Fruit fly (Drosophila melanogaster) whole organism, embryonic: ENCODE results near the gene CG34138.

Experiments used
- Blimp-1 ChIP-seq: fragments of 200-800 bp; sonication (Bioruptor generic); optimal IDR thresholded peaks from 3 replicates; lab custom pipeline; 2018; ENCODE audit warnings: missing biosample characterization, missing genetic modification characterization, mild to moderate bottlenecking, moderate library complexity, missing genetic modification reagents
- CG10431 ChIP-seq: fragments of 200-800 bp; sonication (Bioruptor generic); optimal IDR thresholded peaks from 3 replicates; lab custom pipeline; 2018; ENCODE audit warnings: missing biosample characterization, mild to moderate bottlenecking, missing genetic modification characterization
- CG10543 ChIP-seq: fragments of 200-800 bp; sonication (Bioruptor generic); optimal IDR thresholded peaks from 3 replicates; lab custom pipeline; 2017; ENCODE audit warnings: missing biosample characterization, mild to moderate bottlenecking, missing genetic modification characterization, moderate library complexity
- CG10959 ChIP-seq: fragments of 200-800 bp; sonication (Bioruptor generic); IDR thresholded peaks from 2 replicates; pipeline ENCODE4 v1.3.6; 2022; ENCODE audit warnings: missing biosample characterization, missing genetic modification characterization
- CG11504 ChIP-seq: fragments of 200-800 bp; sonication (Bioruptor generic); optimal IDR thresholded peaks from 3 replicates; lab custom pipeline; 2019; ENCODE audit warnings: missing biosample characterization, mild to moderate bottlenecking, missing genetic modification characterization, moderate library complexity
- CG15479 ChIP-seq: fragments of 200-800 bp; sonication (Bioruptor generic); optimal IDR thresholded peaks from 3 replicates; lab custom pipeline; 2019; ENCODE audit warnings: missing biosample characterization, mild to moderate bottlenecking, missing genetic modification characterization, moderate library complexity
- CG1602 ChIP-seq: fragments of 200-800 bp; sonication (Bioruptor generic); optimal IDR thresholded peaks from 3 replicates; lab custom pipeline; 2016; ENCODE audit warnings: missing biosample characterization, missing genetic modification characterization
- CG17829 ChIP-seq: fragments of 200-800 bp; optimal IDR thresholded peaks from 2 replicates; lab custom pipeline; 2019; ENCODE audit warnings: missing biosample characterization, mild to moderate bottlenecking, missing genetic modification characterization, moderate library complexity
- CG17912 ChIP-seq: fragments of 200-800 bp; sonication (Bioruptor generic); optimal IDR thresholded peaks from 2 replicates; lab custom pipeline; 2018; ENCODE audit warnings: missing biosample characterization, mild to moderate bottlenecking, missing genetic modification characterization
- CG1832 ChIP-seq: fragments of 200-800 bp; sonication (Bioruptor generic); optimal IDR thresholded peaks from 2 replicates; lab custom pipeline; 2017; ENCODE audit warnings: missing biosample characterization, mild to moderate bottlenecking, missing genetic modification characterization, inconsistent platforms
- CG18619 ChIP-seq: fragments of 200-800 bp; sonication (Bioruptor generic); optimal IDR thresholded peaks from 3 replicates; lab custom pipeline; 2017; ENCODE audit warnings: missing biosample characterization, mild to moderate bottlenecking, missing genetic modification characterization
- CG2116 ChIP-seq: fragments of 200-800 bp; sonication (Bioruptor generic); optimal IDR thresholded peaks from 3 replicates; lab custom pipeline; 2018; ENCODE audit warnings: missing biosample characterization, mild to moderate bottlenecking, missing genetic modification characterization
- CG2875 ChIP-seq: fragments of 200-800 bp; sonication (Bioruptor generic); optimal IDR thresholded peaks from 2 replicates; lab custom pipeline; 2017; ENCODE audit warnings: missing biosample characterization, mild to moderate bottlenecking, missing genetic modification characterization, missing genetic modification reagents
- CG33557 ChIP-seq: fragments of 200-800 bp; sonication (Bioruptor generic); optimal IDR thresholded peaks from 2 replicates; lab custom pipeline; 2019; ENCODE audit warnings: missing biosample characterization, mild to moderate bottlenecking, missing genetic modification characterization, moderate library complexity
- CG43689 ChIP-seq: fragments of 200-800 bp; sonication (Bioruptor generic); IDR thresholded peaks from 2 replicates; pipeline ENCODE4 v1.3.6; 2022; ENCODE audit warnings: missing biosample characterization, missing genetic modification characterization
- CG4730 ChIP-seq: fragments of 200-800 bp; sonication (Bioruptor generic); IDR thresholded peaks from 2 replicates; pipeline ENCODE4 v1.3.6; 2022; ENCODE audit warnings: missing biosample characterization, missing genetic modification characterization
- CG6689 ChIP-seq: fragments of 200-800 bp; sonication (Bioruptor generic); IDR thresholded peaks from 2 replicates; pipeline ENCODE4 v1.3.6; 2022; ENCODE audit warnings: missing biosample characterization, missing genetic modification characterization
- CG7839 ChIP-seq: fragments of 200-800 bp; sonication (Bioruptor generic); optimal IDR thresholded peaks from 3 replicates; lab custom pipeline; 2018; ENCODE audit warnings: missing biosample characterization, mild to moderate bottlenecking, missing genetic modification characterization, moderate library complexity
- CG7963 ChIP-seq: fragments of 200-800 bp; sonication (Bioruptor generic); IDR thresholded peaks from 3 replicates; pipeline ENCODE4 v1.3.6; 2022; ENCODE audit warnings: missing biosample characterization, missing genetic modification characterization; ENCODE audit not compliant: partially characterized antibody
- CG8924 ChIP-seq: fragments of 200-800 bp; optimal IDR thresholded peaks from 3 replicates; lab custom pipeline; 2019; ENCODE audit warnings: missing biosample characterization, mild to moderate bottlenecking, missing genetic modification characterization, moderate library complexity
- CTCF ChIP-seq: fragments of 200-800 bp; sonication (Bioruptor generic); optimal IDR thresholded peaks from 2 replicates; lab custom pipeline; 2017; ENCODE audit warnings: missing biosample characterization, mild to moderate bottlenecking, missing genetic modification characterization, moderate library complexity
- Camta ChIP-seq: fragments of 200-800 bp; sonication (Bioruptor generic); optimal IDR thresholded peaks from 2 replicates; lab custom pipeline; 2016; ENCODE audit warnings: missing biosample characterization, missing genetic modification characterization
- D ChIP-seq, 2 experiments: fragments of 200-800 bp in 1 of 2; fragments of >200 bp in 1 of 2; sonication (Bioruptor generic) in 1 of 2; optimal IDR thresholded peaks; 2 replicates in 1 of 2; 3 replicates in 1 of 2; lab custom pipeline; 2017; ENCODE audit warnings: mild to moderate bottlenecking in 1 of 2, missing biosample characterization in 1 of 2, missing genetic modification characterization in 1 of 2, missing genetic modification reagents in 1 of 2
- Dbx ChIP-seq: fragments of 200-800 bp; sonication (Bioruptor generic); IDR thresholded peaks from 3 replicates; pipeline ENCODE4 v1.3.6; 2022; ENCODE audit warnings: missing biosample characterization, missing genetic modification characterization
- Deaf1 ChIP-seq: fragments of 200-800 bp; optimal IDR thresholded peaks from 3 replicates; lab custom pipeline; 2019; ENCODE audit warnings: missing biosample characterization, mild to moderate bottlenecking, missing genetic modification characterization, moderate library complexity
- Doc3 ChIP-seq: fragments of 200-800 bp; sonication (Bioruptor generic); IDR thresholded peaks from 3 replicates; pipeline ENCODE4 v1.3.6; 2022; ENCODE audit warnings: missing biosample characterization, missing genetic modification characterization; ENCODE audit not compliant: partially characterized antibody
- E2f1 ChIP-seq: fragments of 200-800 bp; sonication (Bioruptor generic); IDR thresholded peaks from 2 replicates; pipeline ENCODE4 v1.3.6; 2022; ENCODE audit warnings: missing biosample characterization, missing genetic modification characterization
- Eip74EF ChIP-seq, 2 experiments: fragments of 200-800 bp in 1 of 2; fragments of >200 bp in 1 of 2; sonication (Bioruptor generic) in 1 of 2; optimal IDR thresholded peaks; 2 replicates each; lab custom pipeline; 2017 to 2019; ENCODE audit warnings: missing biosample characterization in 2 of 2, missing genetic modification characterization in 2 of 2, mild to moderate bottlenecking in 1 of 2, moderate library complexity in 1 of 2
- HLHmδ ChIP-seq: fragments of 200-800 bp; sonication (Bioruptor generic); optimal IDR thresholded peaks from 2 replicates; lab custom pipeline; 2018; ENCODE audit warnings: missing biosample characterization, mild to moderate bottlenecking, missing genetic modification characterization, moderate library complexity
- Hr39 ChIP-seq: fragments of >200 bp; optimal IDR thresholded peaks from 2 replicates; lab custom pipeline; 2017
- Hsf ChIP-seq: fragments of 200-800 bp; sonication (Bioruptor generic); optimal IDR thresholded peaks from 3 replicates; lab custom pipeline; 2016; ENCODE audit warnings: missing biosample characterization, missing genetic modification characterization
- Sry-δ ChIP-seq: fragments of 200-800 bp; sonication (Bioruptor generic); optimal IDR thresholded peaks from 2 replicates; lab custom pipeline; 2016; ENCODE audit warnings: missing biosample characterization, missing genetic modification characterization
- Usf ChIP-seq: fragments of 200-800 bp; sonication (Bioruptor generic); optimal IDR thresholded peaks from 2 replicates; lab custom pipeline; 2017; ENCODE audit warnings: missing genotype, missing biosample characterization, missing genetic modification characterization
- Xbp1 ChIP-seq: fragments of 200-800 bp; sonication (Bioruptor generic); optimal IDR thresholded peaks from 3 replicates; lab custom pipeline; 2016; ENCODE audit warnings: missing biosample characterization, mild to moderate bottlenecking, missing genetic modification characterization
- al ChIP-seq: fragments of 200-800 bp; sonication (Bioruptor generic); IDR thresholded peaks from 2 replicates; pipeline ENCODE4 v1.3.6; 2022; ENCODE audit warnings: missing biosample characterization, missing genetic modification characterization
- amos ChIP-seq: fragments of 200-800 bp; sonication (Bioruptor generic); IDR thresholded peaks from 2 replicates; pipeline ENCODE4 v1.3.6; 2022; ENCODE audit warnings: missing biosample characterization, missing genetic modification characterization; ENCODE audit not compliant: partially characterized antibody
- da ChIP-seq: fragments of 200-800 bp; sonication (Bioruptor generic); optimal IDR thresholded peaks from 2 replicates; lab custom pipeline; 2016; ENCODE audit warnings: missing biosample characterization, missing genetic modification characterization
- dan ChIP-seq: fragments of 200-800 bp; sonication (Bioruptor generic); IDR thresholded peaks from 2 replicates; pipeline ENCODE4 v1.3.6; 2022; ENCODE audit warnings: missing biosample characterization, missing genetic modification characterization
- danr ChIP-seq: fragments of 200-800 bp; sonication (Bioruptor generic); IDR thresholded peaks from 2 replicates; pipeline ENCODE4 v1.3.6; 2022; ENCODE audit warnings: missing biosample characterization, missing genetic modification characterization
- emc ChIP-seq: fragments of 200-800 bp; sonication (Bioruptor generic); optimal IDR thresholded peaks from 2 replicates; lab custom pipeline; 2016; ENCODE audit warnings: missing biosample characterization, missing genetic modification characterization
- en ChIP-seq: fragments of 200-800 bp; sonication (Bioruptor generic); optimal IDR thresholded peaks from 2 replicates; lab custom pipeline; 2016; ENCODE audit warnings: missing biosample characterization, missing genetic modification characterization
- h ChIP-seq: fragments of >200 bp; optimal IDR thresholded peaks from 2 replicates; lab custom pipeline; 2017
- inv ChIP-seq: fragments of 200-800 bp; sonication (Bioruptor generic); IDR thresholded peaks from 2 replicates; pipeline ENCODE4 v1.3.6; 2022; ENCODE audit warnings: missing biosample characterization, missing genetic modification characterization; ENCODE audit not compliant: partially characterized antibody
- jigr1 ChIP-seq: fragments of 200-800 bp; sonication (Bioruptor generic); IDR thresholded peaks from 3 replicates; pipeline ENCODE4 v1.3.6; 2022; ENCODE audit warnings: missing biosample characterization, missing genetic modification characterization
- ken ChIP-seq: fragments of 200-800 bp; sonication (Bioruptor generic); IDR thresholded peaks from 3 replicates; pipeline ENCODE4 v1.3.6; 2022; ENCODE audit warnings: missing biosample characterization, missing genetic modification characterization
- luna ChIP-seq: fragments of 200-800 bp; sonication (Bioruptor generic); optimal IDR thresholded peaks from 2 replicates; lab custom pipeline; 2016; ENCODE audit warnings: missing biosample characterization, missing genetic modification characterization
- maf-S ChIP-seq: fragments of 200-800 bp; sonication (Bioruptor generic); optimal IDR thresholded peaks from 2 replicates; lab custom pipeline; 2016; ENCODE audit warnings: missing biosample characterization, missing genetic modification characterization
- nmo ChIP-seq: fragments of 200-800 bp; sonication (Bioruptor generic); optimal IDR thresholded peaks from 2 replicates; lab custom pipeline; 2018; ENCODE audit warnings: missing biosample characterization, mild to moderate bottlenecking, missing genetic modification characterization, moderate library complexity
- ranshi ChIP-seq: fragments of 200-800 bp; sonication (Bioruptor generic); IDR thresholded peaks from 2 replicates; pipeline ENCODE4 v1.3.6; 2022; ENCODE audit warnings: missing biosample characterization, missing genetic modification characterization
- sug ChIP-seq: fragments of 200-800 bp; optimal IDR thresholded peaks from 2 replicates; lab custom pipeline; 2019; ENCODE audit warnings: missing biosample characterization, mild to moderate bottlenecking, missing genetic modification characterization, moderate library complexity
- unpg ChIP-seq: fragments of 200-800 bp; sonication (Bioruptor generic); optimal IDR thresholded peaks from 3 replicates; lab custom pipeline; 2018; ENCODE audit warnings: missing biosample characterization, mild to moderate bottlenecking, missing genetic modification characterization, moderate library complexity
- vvl ChIP-seq: fragments of 200-800 bp; sonication (Bioruptor generic); IDR thresholded peaks from 2 replicates; pipeline ENCODE4 v1.3.6; 2022; ENCODE audit warnings: missing biosample characterization, missing genetic modification characterization

CG34138 gene

DNA sequence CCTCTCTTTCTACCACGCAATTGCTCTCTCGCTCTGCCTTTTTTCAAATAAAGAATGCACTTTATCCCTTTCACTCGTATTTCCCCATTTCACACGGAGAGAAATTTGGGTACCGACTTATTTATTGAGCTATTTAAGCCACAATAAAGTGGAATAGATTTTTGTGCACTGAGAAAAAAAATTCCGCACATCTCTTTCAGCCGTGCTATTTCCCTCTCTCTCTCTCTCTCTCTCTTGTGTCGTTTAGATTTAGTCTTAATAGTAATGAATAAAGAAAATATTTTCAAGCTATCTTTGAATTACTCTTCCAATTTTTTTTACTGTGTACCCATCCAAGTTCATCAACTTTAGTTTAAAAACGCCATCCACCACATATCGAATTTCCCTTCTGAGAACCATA, 11.1 kb upstream of the CG34138 start (continued):
- TF ChIP-seq D (optimal IDR thresholded peaks at IDR 0.05; lab: Kevin White, UChicago) (no peak), D (GFP tag; optimal IDR thresholded peaks at IDR 0.05; lab: Kevin White, UChicago) (peak; percentile 31), Sry-δ (peak; percentile 5), CG10543 (no peak), al (GFP tag; lab: Robert Waterston, UW) (peak; percentile 61), Deaf1 (tag; lab: Kevin White, UChicago) (no peak), Doc3 (no peak), CG15479 (GFP tag; lab: Kevin White, UChicago) (no peak), CG11504 (peak; percentile 74), emc (GFP tag; lab: Kevin White, UChicago) (peak; percentile 58), CG7839 (tag; lab: Kevin White, UChicago) (peak; percentile 73), luna (GFP tag; lab: Kevin White, UChicago) (no peak), Usf (no peak), danr (GFP tag; lab: Robert Waterston, UW) (0 out of 2 replicates have a peak, but pooled peaks have one; percentile 31), nmo (GFP tag; lab: Kevin White, UChicago) (peak; percentile 75), maf-S (GFP tag; lab: Kevin White, UChicago) (peak; percentile 62), Xbp1 (GFP tag; lab: Kevin White, UChicago) (peak; percentile 55), CG1832 (no peak), CG2875 (GFP tag; lab: Kevin White, UChicago) (peak; percentile 48), CG10431 (no peak), CG43689 (peak; percentile 40), ranshi (GFP tag; lab: Robert Waterston, UW) (peak; percentile 69), CG1602 (GFP tag; lab: Kevin White, UChicago) (no peak), CG2116 (GFP tag; lab: Kevin White, UChicago) (peak; percentile 1), CG17829 (tag; lab: Kevin White, UChicago) (peak; percentile 40), Dbx (peak; percentile 55; the same call in 1 of the 3 replicates), E2f1 (GFP tag; lab: Robert Waterston, UW) (peak; percentile 53), CG10959 (GFP tag; lab: Robert Waterston, UW) (no peak), jigr1 (GFP tag; lab: Robert Waterston, UW) (no peak), CG4730 (GFP tag; lab: Robert Waterston, UW) (no peak), CG7963 (GFP tag; lab: Robert Waterston, UW) (no peak), en (no peak), CG18619 (GFP tag; lab: Kevin White, UChicago) (no peak), sug (no peak), CG33557 (GFP tag; lab: Kevin White, UChicago) (no peak), da (no peak), amos (GFP tag; lab: Robert Waterston, UW) (no peak), CG17912 (GFP tag; lab: Kevin White, UChicago) (no peak), Hr39 (lab: Kevin White, UChicago) (no peak), h (lab: Kevin White, UChicago) (no peak), HLHmδ (GFP tag; lab: Kevin White, UChicago) (no peak), CG8924 (tag; lab: Kevin White, UChicago) (peak; percentile 19), CG6689 (peak; percentile 54), CTCF (GFP tag; lab: Kevin White, UChicago) (no peak), dan (GFP tag; lab: Robert Waterston, UW) (no peak), ken (GFP tag; lab: Robert Waterston, UW) (peak; percentile 69), Hsf (GFP tag; lab: Kevin White, UChicago) (peak; percentile 65), Eip74EF (GFP tag; optimal IDR thresholded peaks at IDR 0.05; lab: Kevin White, UChicago) (peak in 1 of 2 experiments; percentile 28), Camta (GFP tag; lab: Kevin White, UChicago) (peak; percentile 37), unpg (peak; percentile 68), Blimp-1 (GFP tag; lab: Kevin White, UChicago) (peak; percentile 60), inv (GFP tag; lab: Robert Waterston, UW) (no peak), vvl (GFP tag; lab: Robert Waterston, UW) (peak; percentile 73; the same call in 1 of the 2 replicates)
